Fruit fly (Drosophila melanogaster): ENCODE measurements around the gene CG31809.

- TF ChIP-seq Sox14 (GFP tag; optimal IDR thresholded peaks at IDR 0.05) = peak; percentile 39
- TF ChIP-seq CG4318 (GFP tag; optimal IDR thresholded peaks at IDR 0.05) = no peak
- TF ChIP-seq Gug (GFP tag; IDR thresholded peaks at IDR 0.05) = peak; percentile 22; the same call in 1 of the 2 replicates
- peak; percentile 41 for TF ChIP-seq net (GFP tag; optimal IDR thresholded peaks at IDR 0.05)
- no peak for TF ChIP-seq Eip75B (GFP tag; optimal IDR thresholded peaks at IDR 0.05)
- TF ChIP-seq CG32006 (GFP tag; optimal IDR thresholded peaks at IDR 0.05) = peak; percentile 21
- TF ChIP-seq CG9139 (GFP tag; optimal IDR thresholded peaks at IDR 0.05) = no peak
- TF ChIP-seq CG8319 (GFP tag; optimal IDR thresholded peaks at IDR 0.05) = no peak
- no peak for TF ChIP-seq Eip93F (GFP tag; optimal IDR thresholded peaks at IDR 0.05)
Measured at dm6 chr2L:16843336-16843735, 15.2 kb downstream of the CG31809 start.

Measured in whole organism, prepupa.